Worm (Caenorhabditis elegans) whole organism, L4/young adult: Measurements from ENCODE around the gene ZK899.3.

Experiments used
- W03F9.2 ChIP-seq: fragments of 150-350 bp; optimal IDR thresholded peaks from 2 replicates; lab custom pipeline; 2014; ENCODE audit warnings: missing biosample characterization, missing genetic modification characterization
- him-1 ChIP-seq: sonication (generic microtip); optimal IDR thresholded peaks from 2 replicates; lab custom pipeline; 2016; ENCODE audit warnings: missing genotype, missing genetic modification reagents, missing genetic modification characterization, missing compliant biosample characterization

ce11 chrX:9486160-9486559, 33.2 kb downstream of the ZK899.3 start:
- TF ChIP-seq him-1 (tag; lab: Kevin White, UChicago) (no peak), W03F9.2 (tag; lab: Kevin White, UChicago) (no peak)
